Worm (Caenorhabditis elegans) whole organism, mixed stage, embryonic: ENCODE results near the gene F37A8.5.

ENCODE experiments used
- ham-2 ChIP-seq: fragments of 200-800 bp; sonication (Bioruptor generic); optimal IDR thresholded peaks from 2 replicates; lab custom pipeline; 2018; ENCODE audit warnings: mild to moderate bottlenecking, missing genetic modification characterization, missing compliant biosample characterization
- nhr-28 ChIP-seq: fragments of 150-350 bp; optimal IDR thresholded peaks from 2 replicates; lab custom pipeline; 2014; ENCODE audit warnings: missing biosample characterization, missing genetic modification characterization
- unc-62 ChIP-seq: fragments of 150-350 bp; optimal IDR thresholded peaks from 2 replicates; lab custom pipeline; 2014; ENCODE audit warnings: missing biosample characterization, missing genetic modification reagents, missing genetic modification characterization

- TF ChIP-seq unc-62 (GFP tag; lab: Kevin White, UChicago) = no peak
- peak; percentile 71 for TF ChIP-seq ham-2 (GFP tag; lab: Kevin White, UChicago)
- peak; percentile 41 for TF ChIP-seq nhr-28
Measured at ce11 chrIII:3916624-3917023, 39.8 kb upstream of the F37A8.5 start, which contains the start of gene ccdc-47.
